Worm (Caenorhabditis elegans): ENCODE data around the gene smi-1.

DNA sequence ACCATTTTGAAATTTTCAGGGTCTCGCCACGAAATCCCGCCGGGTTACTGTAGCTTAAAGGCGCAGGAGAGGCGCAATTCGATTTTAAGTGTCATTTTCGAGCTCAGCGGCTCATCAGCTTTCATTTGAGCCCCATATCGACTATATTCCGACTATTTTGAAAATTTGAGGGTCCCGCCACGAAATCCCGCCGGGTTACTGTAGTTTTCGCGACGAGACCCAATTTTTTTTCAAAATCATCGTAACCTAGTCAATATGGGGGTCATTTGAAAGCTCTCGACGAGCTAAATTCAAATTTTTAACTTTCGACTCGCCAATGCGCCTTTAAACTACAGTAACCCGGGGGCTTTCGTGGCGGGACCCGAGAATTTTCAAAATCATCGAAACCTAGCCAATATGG is 976 bp upstream of the smi-1 start:
- TF ChIP-seq ama-1 (optimal IDR thresholded peaks at IDR 0.05) (no peak), tbx-11 (GFP tag; IDR thresholded peaks at IDR 0.05) (no peak), ceh-36 (tag; optimal IDR thresholded peaks at IDR 0.05) (no peak), aly-1 (tag; optimal IDR thresholded peaks at IDR 0.05) (no peak), hnd-1 (tag; optimal IDR thresholded peaks at IDR 0.05) (no peak), F13C5.2 (tag; optimal IDR thresholded peaks at IDR 0.05) (no peak), flt-1 (GFP tag; IDR thresholded peaks at IDR 0.05) (no peak), hmbx-1 (tag; optimal IDR thresholded peaks at IDR 0.05) (no peak), tra-4 (tag; optimal IDR thresholded peaks at IDR 0.05) (no peak), hmg-4 (GFP tag; optimal IDR thresholded peaks at IDR 0.05) (no peak), scrt-1 (GFP tag; IDR thresholded peaks at IDR 0.05) (no peak)
